Worm (Caenorhabditis elegans): ENCODE results near the gene F25E5.8.

DNA sequence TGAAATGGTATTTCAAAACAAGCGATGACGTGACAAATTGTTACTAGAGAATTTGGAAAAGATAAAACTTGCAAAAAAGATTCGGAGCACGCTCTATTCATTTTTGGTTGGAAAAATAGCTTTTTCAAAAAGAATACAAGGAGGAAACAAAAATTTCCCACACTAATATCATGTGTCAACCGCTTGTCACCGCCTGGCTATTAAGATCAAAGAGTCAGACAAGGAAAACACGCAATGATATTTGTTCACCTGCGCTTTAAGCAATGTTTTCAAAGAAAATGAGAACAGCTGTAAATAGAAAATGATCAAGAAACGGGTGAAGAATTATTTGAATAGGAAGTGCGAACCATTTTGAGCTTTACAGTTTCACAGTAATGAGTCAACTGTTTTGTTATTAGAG lies 41.0 kb downstream of the F25E5.8 start, which contains the start of gene srh-125:
- TF ChIP-seq ama-1 (optimal IDR thresholded peaks at IDR 0.05) = no peak
- no peak for TF ChIP-seq tbx-11 (GFP tag; IDR thresholded peaks at IDR 0.05)
- TF ChIP-seq ceh-13 (GFP tag; optimal IDR thresholded peaks at IDR 0.05) = no peak
- TF ChIP-seq B0310.2 (tag; optimal IDR thresholded peaks at IDR 0.05) = no peak
- no peak for TF ChIP-seq hnd-1 (tag; optimal IDR thresholded peaks at IDR 0.05)
- no peak for TF ChIP-seq hmg-4 (GFP tag; optimal IDR thresholded peaks at IDR 0.05)
- no peak for TF ChIP-seq F13C5.2 (tag; optimal IDR thresholded peaks at IDR 0.05)
- TF ChIP-seq tra-4 (tag; optimal IDR thresholded peaks at IDR 0.05) = no peak
- no peak for TF ChIP-seq flt-1 (GFP tag; IDR thresholded peaks at IDR 0.05)
- TF ChIP-seq ceh-36 (tag; optimal IDR thresholded peaks at IDR 0.05) = no peak
- no peak for TF ChIP-seq scrt-1 (GFP tag; IDR thresholded peaks at IDR 0.05)
- TF ChIP-seq hmbx-1 (tag; optimal IDR thresholded peaks at IDR 0.05) = no peak
- TF ChIP-seq ets-7 (tag; optimal IDR thresholded peaks at IDR 0.05) = no peak
- TF ChIP-seq aly-1 (tag; optimal IDR thresholded peaks at IDR 0.05) = no peak

All from whole organism, early embryonic.